Fruit fly (Drosophila melanogaster) whole organism: ENCODE data around the gene zfh2.

ENCODE experiments used
- CG8478 ChIP-seq: fragments of >200 bp; optimal IDR thresholded peaks from 2 replicates; lab custom pipeline; 2018; ENCODE audit warnings: inconsistent platforms
- Dll ChIP-seq: fragments of >200 bp; optimal IDR thresholded peaks from 2 replicates; lab custom pipeline; 2017
- EcR ChIP-seq, 2 experiments: fragments of >200 bp; optimal IDR thresholded peaks; 2 replicates each; lab custom pipeline; 2017; ENCODE audit warnings: missing biosample characterization in 2 of 2, missing genetic modification characterization in 2 of 2, missing genetic modification reagents in 2 of 2
- pan ChIP-seq: fragments of >200 bp; optimal IDR thresholded peaks from 2 replicates; lab custom pipeline; 2017
- psq ChIP-seq: fragments of >200 bp; optimal IDR thresholded peaks from 2 replicates; lab custom pipeline; 2017
- usp ChIP-seq: fragments of >200 bp; optimal IDR thresholded peaks from 2 replicates; lab custom pipeline; 2017; ENCODE audit warnings: missing biosample characterization, missing genetic modification characterization, mixed read lengths

dm6 chr4:509853-510252 is 8.2 kb downstream of the zfh2 start:
- TF ChIP-seq EcR (GFP tag; optimal IDR thresholded peaks at IDR 0.05; lab: Kevin White, UChicago) (no peak), CG8478 (no peak), pan (lab: Kevin White, UChicago) (no peak), usp (GFP tag; lab: Kevin White, UChicago) (no peak), Dll (no peak), psq (lab: Kevin White, UChicago) (no peak)
